Fruit fly (Drosophila melanogaster): ENCODE measurements around the gene Fadd.
A peak's percentile ranks its signal among the peaks of the same experiment; 100 is the strongest.

Fadd gene

dm6 chr3R:22041625-22042282, 7.5 kb downstream of the Fadd start, which contains the start of gene how (continued):
- TF ChIP-seq HLH54F (GFP tag; optimal IDR thresholded peaks at IDR 0.05) (no peak), onecut (GFP tag; IDR thresholded peaks at IDR 0.05) (no peak), sob (GFP tag; IDR thresholded peaks at IDR 0.05) (no peak), Gug (GFP tag; IDR thresholded peaks at IDR 0.05) (no peak), CG12391 (tag; optimal IDR thresholded peaks at IDR 0.05) (no peak), CG10321 (GFP tag; IDR thresholded peaks at IDR 0.05) (no peak), CG13123 (GFP tag; optimal IDR thresholded peaks at IDR 0.05) (no peak), scrt (GFP tag; optimal IDR thresholded peaks at IDR 0.05) (no peak), B-H2 (GFP tag; optimal IDR thresholded peaks at IDR 0.05) (no peak), gcm (GFP tag; optimal IDR thresholded peaks at IDR 0.05) (no peak), CG6683 (GFP tag; optimal IDR thresholded peaks at IDR 0.05) (no peak), NfI (GFP tag; optimal IDR thresholded peaks at IDR 0.05) (no peak), ftz-f1 (GFP tag; optimal IDR thresholded peaks at IDR 0.05) (no peak), wor (GFP tag; IDR thresholded peaks at IDR 0.05) (no peak), pho (GFP tag; optimal IDR thresholded peaks at IDR 0.05) (peak; percentile 27), CG12299 (tag; optimal IDR thresholded peaks at IDR 0.05) (no peak), CG34376 (GFP tag; optimal IDR thresholded peaks at IDR 0.05) (peak; percentile 11), abd-A (tag; optimal IDR thresholded peaks at IDR 0.05) (peak; percentile 33), Hmx (GFP tag; optimal IDR thresholded peaks at IDR 0.05) (no peak), ewg (GFP tag; optimal IDR thresholded peaks at IDR 0.05) (no peak), Eip74EF (GFP tag; optimal IDR thresholded peaks at IDR 0.05) (no peak), lola (GFP tag; optimal IDR thresholded peaks at IDR 0.05) (no peak), knrl (GFP tag; IDR thresholded peaks at IDR 0.05; ENCODE audit: partially characterized antibody) (no peak), CG10654 (GFP tag; optimal IDR thresholded peaks at IDR 0.05) (no peak), ranshi (GFP tag; IDR thresholded peaks at IDR 0.05) (no peak), bigmax (GFP tag; optimal IDR thresholded peaks at IDR 0.05) (no peak), CG15011 (GFP tag; optimal IDR thresholded peaks at IDR 0.05) (no peak), pros (GFP tag; optimal IDR thresholded peaks at IDR 0.05) (peak; percentile 46), CG14014 (GFP tag; IDR thresholded peaks at IDR 0.05) (no peak), sqz (GFP tag; optimal IDR thresholded peaks at IDR 0.05) (peak; percentile 43), Blimp-1 (GFP tag; optimal IDR thresholded peaks at IDR 0.05) (peak; percentile 17), CG10565 (GFP tag; optimal IDR thresholded peaks at IDR 0.05) (no peak), CG6272 (GFP tag; IDR thresholded peaks at IDR 0.05) (no peak), D (optimal IDR thresholded peaks at IDR 0.05) (no peak), D (GFP tag; optimal IDR thresholded peaks at IDR 0.05) (no peak), cato (GFP tag; optimal IDR thresholded peaks at IDR 0.05; ENCODE audit: borderline replicate concordance) (no peak), CG15479 (GFP tag; optimal IDR thresholded peaks at IDR 0.05) (peak; percentile 74), Fer3 (tag; optimal IDR thresholded peaks at IDR 0.05) (no peak), odd (GFP tag; optimal IDR thresholded peaks at IDR 0.05) (no peak), zf30C (GFP tag; optimal IDR thresholded peaks at IDR 0.05) (no peak), NK7.1 (GFP tag; optimal IDR thresholded peaks at IDR 0.05) (peak; percentile 8), gsb (GFP tag; IDR thresholded peaks at IDR 0.05) (no peak), CG1832 (GFP tag; optimal IDR thresholded peaks at IDR 0.05) (no peak), CG9727 (GFP tag; optimal IDR thresholded peaks at IDR 0.05) (peak; percentile 44), sim (GFP tag; IDR thresholded peaks at IDR 0.05) (no peak), Sox102F (GFP tag; optimal IDR thresholded peaks at IDR 0.05) (no peak), CG11085 (GFP tag; IDR thresholded peaks at IDR 0.05) (no peak), CG14667 (GFP tag; IDR thresholded peaks at IDR 0.05) (no peak), cg (GFP tag; optimal IDR thresholded peaks at IDR 0.05) (no peak), CG31365 (tag; optimal IDR thresholded peaks at IDR 0.05) (no peak)

Measured in whole organism, embryonic.